Worm (Caenorhabditis elegans) whole organism, dauer: ENCODE results near the gene Y82E9BR.6.

ENCODE experiments used
- unc-62 ChIP-seq: sonication (generic microtip); optimal IDR thresholded peaks from 2 replicates; lab custom pipeline; 2017; ENCODE audit warnings: missing biosample characterization, missing genetic modification reagents, missing genetic modification characterization

Gene Y82E9BR.6

DNA sequence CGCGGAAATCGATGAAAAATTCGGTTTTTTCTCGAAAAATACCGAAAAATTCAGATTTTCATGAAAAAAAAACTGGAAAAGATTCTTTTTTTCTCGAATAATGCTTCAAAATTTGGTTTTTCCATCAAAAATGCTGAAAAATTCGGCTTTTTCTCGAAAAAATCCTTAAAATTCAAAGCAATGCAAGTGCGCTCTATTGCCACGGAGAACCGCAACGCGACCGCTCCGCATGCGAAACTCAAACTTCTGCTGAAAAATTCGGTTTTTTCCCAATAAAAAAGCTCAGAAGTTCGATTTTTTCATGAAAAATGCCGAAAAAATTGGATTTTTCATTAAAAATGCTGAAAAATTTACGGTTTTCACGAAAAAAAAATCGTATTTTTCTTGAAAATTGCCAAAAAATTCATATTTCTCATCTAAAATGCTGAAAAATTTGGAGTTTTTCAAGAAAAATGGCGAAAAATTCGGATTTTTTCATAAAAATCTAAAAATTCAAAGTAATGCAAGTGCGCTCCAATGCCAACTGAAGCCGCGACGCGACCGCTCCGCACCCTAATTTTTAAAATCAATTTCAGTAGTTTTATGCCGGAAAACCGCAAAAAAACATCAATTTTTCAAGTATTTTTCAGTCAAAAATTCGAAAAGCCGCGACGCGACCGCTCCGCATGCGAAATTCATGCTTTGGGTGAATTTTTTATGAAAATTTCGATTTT, 32.3 kb downstream of the Y82E9BR.6 start:
- TF ChIP-seq unc-62 (GFP tag; lab: Kevin White, UChicago) = no peak

DNA sequence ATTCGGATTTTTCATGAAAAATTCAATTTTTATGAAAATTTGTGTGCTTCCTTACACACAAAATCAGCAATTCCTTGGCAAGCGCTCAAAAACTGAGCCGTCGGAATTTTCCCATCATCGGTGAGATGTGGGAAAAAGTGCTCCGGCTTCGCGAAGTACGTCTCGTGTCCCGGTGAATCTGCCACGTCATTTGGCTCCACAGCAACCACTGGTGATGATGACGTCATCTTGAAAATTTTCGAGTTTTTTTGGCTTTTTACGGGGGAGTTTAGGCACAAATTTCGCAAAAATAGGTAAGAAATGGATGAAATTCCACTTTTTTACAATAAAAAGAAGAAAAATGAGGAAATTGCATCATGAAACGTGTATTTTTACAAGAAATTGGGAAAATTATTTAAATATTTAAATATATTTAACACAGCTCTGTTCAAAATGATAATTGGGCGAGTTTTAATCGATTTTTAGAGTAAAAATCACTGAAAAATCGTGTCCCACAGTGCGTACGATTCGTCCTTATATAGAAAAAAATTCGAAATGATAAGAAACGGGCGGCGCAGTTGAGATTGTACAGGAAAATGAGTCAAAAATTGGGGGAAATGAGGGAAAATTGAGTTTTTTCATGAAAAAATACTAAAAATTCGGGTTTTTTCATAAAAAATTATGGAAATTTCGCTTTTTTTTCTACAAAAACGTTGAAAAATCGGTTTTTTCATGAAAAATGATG, 33.0 kb downstream of the Y82E9BR.6 start, which contains the start of gene Y82E9BR.14:
Y82E9BR.14 (minus strand) TSS at position 227 of the 724 bp plus-strand sequence.
- TF ChIP-seq unc-62 (GFP tag; lab: Kevin White, UChicago) = no peak

DNA sequence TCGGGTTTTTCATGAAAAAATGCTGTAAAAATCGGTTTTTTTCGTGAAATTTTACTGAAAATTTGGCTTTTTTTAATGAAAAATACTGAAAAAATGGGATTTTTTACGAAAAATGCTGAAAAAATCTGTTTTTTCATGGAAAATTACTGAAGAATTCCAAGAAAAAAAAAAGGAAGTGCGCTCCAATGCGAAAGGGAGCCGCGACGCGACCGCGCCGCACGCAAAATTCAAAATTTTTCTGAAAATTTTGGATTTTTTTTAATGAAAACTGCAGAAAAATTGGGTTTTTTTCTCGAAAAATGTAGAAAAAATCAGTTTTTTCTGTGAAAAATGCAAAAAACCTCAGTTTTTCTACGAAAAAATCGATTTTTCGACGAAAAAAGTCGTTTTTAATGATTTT, 35.5 kb downstream of the Y82E9BR.6 start:
- no peak for TF ChIP-seq unc-62 (GFP tag; lab: Kevin White, UChicago)

DNA sequence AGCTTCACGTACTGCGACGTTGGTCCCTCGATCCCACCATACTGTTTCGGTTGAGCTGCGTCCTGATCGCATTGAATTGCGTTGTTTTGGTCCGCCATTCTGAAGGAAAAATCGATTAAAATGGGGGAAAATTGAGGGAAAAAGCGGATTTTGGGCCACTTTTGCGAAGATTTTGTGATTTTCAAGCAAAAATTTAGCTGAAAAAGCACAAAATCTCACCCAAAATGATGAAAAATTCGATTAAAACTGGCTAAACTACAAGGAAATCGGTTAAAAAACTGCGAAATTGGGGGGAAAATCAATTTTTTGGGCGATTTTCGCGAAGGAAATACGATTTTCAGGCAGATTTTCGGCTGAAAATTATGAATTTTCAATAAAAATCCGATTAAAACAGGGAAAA, 36.1 kb downstream of the Y82E9BR.6 start, which contains the start of gene elc-1:
elc-1 (minus strand) TSS at position 101 of the 400 bp plus-strand sequence.
- TF ChIP-seq unc-62 (GFP tag; lab: Kevin White, UChicago) = no peak

DNA sequence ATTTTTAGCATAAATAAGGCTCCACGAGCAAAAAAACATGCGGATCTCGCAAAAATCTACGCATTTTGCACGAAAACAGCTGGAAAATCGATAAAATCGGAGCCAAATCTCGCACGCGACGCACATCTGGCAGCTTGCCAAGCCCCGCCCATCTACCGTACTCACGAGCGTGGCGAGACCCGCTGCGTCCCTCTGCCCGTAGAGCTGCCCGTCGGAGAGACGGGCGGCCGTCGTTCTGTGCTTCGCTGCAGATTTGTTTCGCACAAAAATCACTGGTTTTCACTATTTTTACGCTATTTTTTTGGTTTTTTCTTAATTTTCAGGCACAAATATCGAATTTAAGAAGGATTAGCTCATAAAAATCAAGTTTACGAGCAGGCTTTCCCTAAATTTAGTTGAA, 37.7 kb downstream of the Y82E9BR.6 start:
- no peak for TF ChIP-seq unc-62 (GFP tag; lab: Kevin White, UChicago)

DNA sequence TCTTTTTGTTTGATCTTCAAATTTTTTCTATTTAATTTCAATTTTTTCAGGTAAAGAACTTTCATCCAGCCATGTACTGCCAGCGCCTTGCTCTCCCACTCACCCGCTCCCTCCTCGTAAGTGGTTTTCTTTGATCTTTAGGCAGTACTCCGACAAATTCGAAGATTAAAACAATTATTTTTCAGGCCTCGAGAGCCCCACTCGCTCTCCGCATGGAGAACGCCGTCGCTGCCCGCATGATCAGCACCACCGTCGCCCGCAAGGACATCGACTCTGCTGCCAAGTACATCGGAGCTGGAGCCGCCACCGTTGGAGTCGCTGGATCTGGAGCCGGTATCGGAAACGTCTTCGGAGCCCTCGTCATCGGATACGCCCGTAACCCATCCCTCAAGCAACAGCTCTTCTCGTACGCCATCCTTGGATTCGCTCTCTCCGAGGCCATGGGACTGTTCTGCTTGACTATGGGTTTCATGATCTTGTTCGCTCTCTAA, 38.2 kb downstream of the Y82E9BR.6 start, which contains the start of gene Y82E9BR.3:
Y82E9BR.3 (plus strand) TSS at position 51 of the 491 bp plus-strand sequence.
- no peak for TF ChIP-seq unc-62 (GFP tag; lab: Kevin White, UChicago)

DNA sequence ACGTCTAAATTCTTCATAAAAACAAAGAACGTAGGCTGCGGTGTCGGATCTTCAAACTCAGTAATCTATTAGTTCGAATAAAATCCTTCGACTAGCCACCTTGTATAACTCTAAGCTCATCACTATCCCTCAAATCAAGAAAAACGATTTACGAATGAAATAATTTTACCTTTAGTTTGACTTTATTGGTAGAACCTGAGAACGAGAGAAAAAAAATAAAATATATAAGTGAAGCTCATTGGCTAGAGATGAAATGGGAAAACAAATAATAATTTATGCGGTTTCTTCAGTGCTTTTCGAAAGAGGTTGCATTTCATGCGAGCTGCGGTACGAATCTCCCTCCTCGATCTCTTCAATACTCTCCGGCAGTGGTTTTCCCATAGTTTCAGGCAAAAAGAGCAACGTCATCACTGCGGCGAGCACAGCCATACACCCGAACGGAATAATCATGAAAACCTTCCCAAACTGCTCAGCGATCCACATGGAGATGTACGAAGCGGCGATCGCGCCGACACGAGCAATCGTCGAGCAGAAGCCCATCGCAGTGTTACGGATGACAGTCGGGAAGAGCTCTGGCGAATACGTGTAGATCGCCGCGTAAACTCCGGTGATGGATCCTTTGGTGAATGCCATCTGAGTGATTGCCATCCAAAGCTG, 38.8 kb downstream of the Y82E9BR.6 start:
- no peak for TF ChIP-seq unc-62 (GFP tag; lab: Kevin White, UChicago)

DNA sequence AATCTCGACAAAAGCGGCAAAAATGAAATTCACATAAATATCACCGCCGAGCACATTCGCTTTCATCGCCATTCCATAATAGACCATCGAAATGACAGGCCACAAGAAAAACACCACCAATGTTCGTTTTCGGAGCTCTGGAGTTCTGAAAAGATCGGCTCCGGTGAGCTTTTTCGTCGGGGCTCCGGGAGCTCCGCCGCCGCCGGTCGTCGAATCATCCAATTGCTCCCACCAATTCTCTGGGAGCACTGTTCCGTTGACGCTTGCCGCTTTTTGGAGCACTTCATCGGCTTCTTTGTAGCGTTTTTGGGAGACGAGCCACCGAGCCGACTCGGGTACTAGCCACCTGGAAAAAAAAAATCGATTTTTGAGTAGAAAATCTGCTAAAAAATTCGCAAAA, 40.4 kb downstream of the Y82E9BR.6 start:
- TF ChIP-seq unc-62 (GFP tag; lab: Kevin White, UChicago) = no peak

DNA sequence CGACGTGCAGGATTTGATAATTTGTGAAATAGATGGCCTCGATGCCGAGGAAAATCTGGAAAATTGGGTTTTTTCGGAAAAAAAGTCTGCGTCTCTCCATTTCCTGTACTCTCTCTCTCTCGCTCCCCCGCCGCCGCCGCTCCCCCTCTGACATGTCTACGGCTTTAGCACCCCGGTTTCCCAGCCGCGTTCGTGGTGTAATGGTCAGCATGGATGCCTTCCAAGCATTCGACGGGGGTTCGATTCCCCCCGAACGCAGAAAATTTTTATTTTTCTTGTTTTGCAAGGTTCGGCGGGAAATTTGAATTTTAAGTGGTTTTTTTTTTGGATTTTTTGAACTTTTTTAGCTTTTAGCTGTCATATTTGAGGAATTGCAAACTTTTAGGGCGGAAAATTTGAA, 43.3 kb downstream of the Y82E9BR.6 start:
- TF ChIP-seq unc-62 (GFP tag; lab: Kevin White, UChicago) = no peak

DNA sequence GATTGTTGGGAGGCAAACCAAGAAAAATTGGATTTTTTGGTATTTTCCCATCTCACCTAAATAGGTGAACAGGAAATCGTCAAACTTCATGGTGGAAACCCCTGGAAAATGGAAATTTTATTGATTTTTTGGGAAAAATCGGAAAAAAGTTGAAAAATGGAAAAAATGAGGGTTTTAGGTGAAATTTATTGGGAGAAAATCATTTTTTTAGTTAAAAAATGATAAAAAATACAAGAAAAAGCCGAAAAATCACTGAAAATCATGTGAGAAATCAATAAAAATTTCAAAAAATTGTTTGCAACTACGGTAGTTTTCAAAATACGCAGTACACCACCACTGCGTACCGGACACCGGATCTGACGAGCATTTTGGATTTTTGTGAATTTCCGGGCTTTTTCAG, 46.1 kb downstream of the Y82E9BR.6 start, which contains the start of gene lelo-2:
lelo-2 (minus strand) TSS at position 101 of the 400 bp plus-strand sequence.
- TF ChIP-seq unc-62 (GFP tag; lab: Kevin White, UChicago) = no peak

DNA sequence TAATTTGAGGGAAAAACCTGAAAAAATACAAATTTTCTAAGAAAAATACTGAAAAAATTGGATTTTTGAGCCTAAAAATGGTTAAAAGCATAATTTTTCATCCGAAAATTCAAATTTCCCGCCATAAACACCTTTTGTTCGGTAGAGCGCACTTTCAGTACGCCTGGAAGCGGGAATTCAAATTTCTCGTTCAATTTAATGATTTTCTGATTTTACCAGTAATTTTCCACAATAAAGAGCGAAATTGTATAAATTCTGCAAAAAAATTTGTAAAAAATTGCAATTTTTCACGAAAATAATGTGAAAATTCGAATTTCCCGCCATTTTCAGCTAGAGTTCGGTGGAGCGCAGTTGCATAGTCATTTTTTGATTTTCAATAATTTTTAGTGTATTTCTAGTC, 47.4 kb downstream of the Y82E9BR.6 start:
- TF ChIP-seq unc-62 (GFP tag; lab: Kevin White, UChicago) = no peak

DNA sequence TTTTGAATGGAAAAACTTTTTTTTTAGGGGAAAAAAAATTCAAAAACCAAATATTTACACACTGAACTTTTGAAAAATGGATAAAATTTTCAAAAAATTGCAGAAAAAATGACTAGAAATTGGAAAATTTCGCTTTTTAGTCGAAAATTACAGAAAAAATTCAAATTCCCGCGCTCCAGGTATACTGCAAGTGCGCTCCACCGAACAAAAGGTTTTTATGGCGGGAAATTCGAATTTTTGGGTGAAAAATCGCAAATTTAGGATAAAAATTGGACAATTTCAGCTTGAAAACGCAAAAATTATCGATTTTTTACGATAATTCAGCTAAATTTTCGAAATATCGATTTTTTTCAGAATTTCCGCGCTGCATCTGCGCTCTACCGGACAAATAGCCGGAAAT, 48.3 kb downstream of the Y82E9BR.6 start:
- TF ChIP-seq unc-62 (GFP tag; lab: Kevin White, UChicago) = no peak

DNA sequence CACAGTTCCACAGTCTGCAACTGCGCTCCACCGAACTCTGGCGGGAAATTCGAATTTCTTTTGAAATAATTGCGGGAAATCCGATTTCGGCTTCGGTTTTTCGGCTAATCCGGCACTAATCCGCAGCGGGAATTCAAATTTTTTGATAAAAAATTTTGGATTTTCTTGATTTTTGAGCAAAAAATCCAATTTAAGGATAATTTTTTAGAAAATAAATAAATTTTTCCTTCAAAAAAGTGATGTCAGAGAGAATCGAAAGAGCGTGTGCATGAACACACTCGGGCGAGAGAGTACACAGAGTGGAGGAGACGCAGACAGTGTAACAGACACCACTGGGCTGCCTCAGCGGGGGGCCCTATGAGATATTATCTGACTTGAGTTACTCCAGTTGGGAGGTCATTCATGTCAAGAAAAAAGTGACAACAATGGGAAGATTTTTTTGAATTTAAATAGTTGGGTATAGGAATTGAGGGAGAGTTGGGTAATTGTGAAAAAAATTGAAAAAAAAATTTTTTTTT, 49.0 kb downstream of the Y82E9BR.6 start:
- TF ChIP-seq unc-62 (GFP tag; lab: Kevin White, UChicago) = no peak
